Fruit fly (Drosophila melanogaster): ENCODE measurements around the gene RpS13.

DNA sequence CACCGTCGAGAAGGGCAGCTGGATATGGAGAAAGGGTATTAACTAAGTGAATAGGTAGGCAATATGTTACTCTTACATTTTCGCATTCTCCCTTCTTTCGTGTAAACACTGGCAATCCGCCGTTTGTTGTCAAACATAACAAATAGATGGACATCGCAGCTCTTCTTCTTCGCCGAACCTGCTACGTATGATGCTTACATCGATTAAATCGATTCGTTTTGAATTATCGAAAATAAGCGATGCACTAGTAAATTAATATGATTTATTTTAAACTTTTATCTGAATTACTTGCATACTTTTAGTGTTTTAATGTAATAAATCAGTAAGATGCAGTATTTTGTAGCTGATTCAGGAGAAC, 38.4 kb upstream of the RpS13 start, which contains the start of gene fy:
- no peak for TF ChIP-seq kay (GFP tag; ENCODE audit: borderline replicate concordance)
- no peak for TF ChIP-seq CG33017 (tag; optimal IDR thresholded peaks at IDR 0.05)
- no peak for TF ChIP-seq CG7045 (GFP tag; optimal IDR thresholded peaks at IDR 0.05)
- TF ChIP-seq tj (GFP tag; optimal IDR thresholded peaks at IDR 0.05) = no peak

Measured in whole organism, adult.